Fruit fly (Drosophila melanogaster) whole organism, larva: ENCODE results near the gene dpr16.

Experiments used
- noc ChIP-seq: fragments of 200-800 bp; sonication (Bioruptor generic); optimal IDR thresholded peaks from 3 replicates; lab custom pipeline; 2019; ENCODE audit warnings: missing biosample characterization, mild to moderate bottlenecking, missing genetic modification characterization, moderate library complexity

Gene dpr16

DNA sequence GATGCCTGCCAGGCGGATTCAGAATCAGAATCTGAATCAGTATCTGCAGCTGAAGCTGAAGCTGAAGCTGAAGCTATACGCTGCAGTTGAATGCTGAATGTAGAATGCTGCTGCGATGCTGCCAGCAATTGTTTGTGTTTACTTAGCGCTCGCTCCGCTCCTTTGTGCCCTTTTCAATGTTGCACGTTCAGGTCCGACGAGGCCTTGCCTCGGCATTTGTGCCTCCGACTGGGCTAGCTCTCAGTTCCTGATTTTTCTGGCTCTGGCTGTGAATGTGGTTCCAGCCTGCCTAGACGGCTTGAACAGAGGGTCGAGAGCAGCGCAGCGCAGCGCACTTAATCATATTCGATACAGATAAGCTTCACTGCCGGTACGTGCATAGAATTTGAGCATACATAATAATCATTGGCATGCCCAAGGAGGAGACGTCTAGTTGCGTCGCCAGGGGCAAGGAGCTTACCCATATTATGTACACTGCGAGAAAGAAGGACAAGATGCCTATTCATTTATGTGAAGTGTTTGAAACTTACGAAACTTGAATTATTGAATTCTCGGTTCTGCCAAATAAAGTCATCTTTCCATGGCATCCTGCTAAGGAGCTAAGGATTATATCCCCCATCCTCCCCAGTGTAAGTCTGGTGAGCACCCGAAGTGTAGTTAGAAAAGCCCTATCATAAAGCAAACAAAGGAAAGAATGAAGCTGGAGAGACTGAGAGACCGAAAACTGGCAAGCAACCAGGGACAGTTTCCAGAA lies 30.1 kb upstream of the dpr16 start:
- no peak for TF ChIP-seq noc (tag; lab: Kevin White, UChicago)

DNA sequence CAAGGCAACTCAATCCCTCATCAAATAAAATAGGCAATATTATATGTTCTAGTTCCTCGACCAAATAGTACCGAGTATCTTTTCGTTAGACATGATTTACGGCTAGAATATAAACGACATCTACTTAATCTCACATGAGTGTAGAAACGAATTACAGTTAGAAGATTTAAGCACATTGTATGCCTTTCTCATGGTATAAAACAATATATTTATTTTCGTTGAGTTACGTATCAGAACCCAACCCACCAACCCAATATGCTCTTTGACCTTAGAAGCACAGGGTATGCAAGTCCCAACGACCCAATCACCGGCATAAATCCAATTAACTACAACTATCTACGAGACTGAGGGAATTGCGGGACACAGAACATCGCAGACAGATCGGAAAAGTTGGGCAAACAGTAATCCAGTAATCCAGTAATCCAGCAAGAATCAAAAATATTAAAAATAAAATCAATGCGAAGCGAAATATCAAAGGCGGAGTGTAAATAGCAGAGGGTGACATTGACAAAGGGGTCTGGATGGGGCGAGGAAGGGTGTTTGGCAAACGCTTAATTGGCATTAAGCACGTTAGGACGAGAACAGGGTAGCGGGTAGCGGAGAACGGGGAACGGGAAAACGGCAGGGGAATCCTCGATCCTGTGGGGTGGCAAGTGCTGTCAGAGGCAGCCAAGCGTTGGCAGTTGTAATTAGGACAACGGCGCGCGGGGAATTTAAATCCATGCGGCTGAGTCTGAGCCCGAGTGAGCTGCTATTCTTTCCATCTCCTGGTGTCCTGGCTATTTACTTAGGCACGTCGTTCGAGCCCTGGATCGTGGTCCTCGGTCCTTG lies 28.2 kb upstream of the dpr16 start:
- no peak for TF ChIP-seq noc (tag; lab: Kevin White, UChicago)

DNA sequence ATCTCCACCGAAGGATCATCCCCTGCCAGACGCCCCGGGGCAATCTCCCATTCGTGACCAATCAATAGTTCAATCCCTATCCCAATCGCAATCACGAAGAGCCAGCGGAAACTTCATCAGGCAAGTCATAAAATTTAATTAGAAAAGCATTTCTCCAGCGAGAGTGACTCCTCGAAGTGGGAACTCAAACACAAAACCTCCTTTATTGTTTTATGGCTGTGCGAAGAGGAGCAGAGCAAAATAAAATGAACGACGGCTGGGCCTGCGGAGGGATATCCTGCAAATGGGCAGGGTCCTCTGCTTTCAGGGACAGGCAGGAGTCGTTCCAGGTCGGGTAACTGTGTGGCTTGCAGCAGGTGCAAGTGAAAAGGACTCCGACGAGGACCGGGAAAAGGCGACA lies 25.8 kb upstream of the dpr16 start:
- TF ChIP-seq noc (tag; lab: Kevin White, UChicago), result no peak

DNA sequence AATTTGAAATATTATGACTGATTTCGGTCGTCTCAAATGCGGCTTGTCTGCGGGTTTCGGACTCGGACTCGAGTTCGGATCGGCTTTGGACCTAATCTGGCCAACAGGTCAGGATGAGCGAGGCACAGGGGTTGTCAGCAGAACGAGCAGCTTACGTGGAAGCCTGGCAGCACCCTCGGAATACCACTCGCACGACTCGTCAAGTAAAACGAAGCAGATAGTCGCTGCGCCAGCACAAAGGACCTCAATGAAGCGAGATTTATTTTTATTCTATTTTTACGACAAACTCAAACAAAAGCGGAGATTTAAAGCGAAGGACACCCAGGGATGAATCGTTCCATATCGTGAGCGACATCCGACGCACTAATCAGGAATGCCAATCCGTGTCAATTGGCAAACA lies 24.9 kb upstream of the dpr16 start:
- TF ChIP-seq noc (tag; lab: Kevin White, UChicago), result no peak

DNA sequence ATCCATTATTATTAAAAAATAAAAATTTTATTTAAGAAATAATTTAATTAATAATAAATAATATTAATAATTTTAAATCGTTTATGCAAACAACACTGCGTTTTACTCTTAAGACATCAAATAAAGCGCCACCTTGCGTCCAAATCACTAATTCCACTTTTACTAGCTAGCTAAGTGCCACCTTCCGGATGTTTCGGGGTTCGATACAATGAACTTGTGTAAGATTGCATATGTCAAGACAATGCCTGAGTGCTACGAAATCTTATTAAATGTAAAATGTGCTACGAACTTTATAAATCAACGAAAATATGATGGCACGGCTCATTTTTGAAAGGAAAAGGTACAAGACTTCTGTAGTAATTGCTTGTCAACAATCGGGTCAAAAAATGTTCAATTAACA lies 23.8 kb upstream of the dpr16 start:
- no peak for TF ChIP-seq noc (tag; lab: Kevin White, UChicago)

DNA sequence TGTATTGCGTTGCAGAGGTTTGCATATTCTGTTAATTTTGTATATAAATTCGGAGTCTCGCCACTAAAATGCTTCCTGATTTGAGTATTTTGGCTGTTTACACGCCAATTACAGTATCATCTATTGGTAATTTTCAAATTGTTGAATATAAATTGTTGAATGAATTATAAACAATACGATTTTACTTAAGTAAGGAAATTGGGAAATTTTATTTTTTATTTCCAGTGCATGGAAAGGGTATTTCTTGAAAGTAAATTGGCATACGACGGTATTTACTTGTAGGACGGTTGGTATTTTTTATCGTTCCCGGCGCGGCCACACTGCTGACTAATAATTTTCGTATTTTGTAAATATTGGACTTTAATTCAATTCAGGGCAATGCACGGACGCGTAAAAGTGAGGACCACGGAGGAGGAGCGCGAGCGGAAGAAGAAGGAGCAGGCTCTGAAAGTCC lies 22.9 kb upstream of the dpr16 start, which contains the start of gene RabGGTa:
RabGGTa (plus strand) TSS at position 298 of the 454 bp plus-strand sequence.
- TF ChIP-seq noc (tag; lab: Kevin White, UChicago), result no peak

DNA sequence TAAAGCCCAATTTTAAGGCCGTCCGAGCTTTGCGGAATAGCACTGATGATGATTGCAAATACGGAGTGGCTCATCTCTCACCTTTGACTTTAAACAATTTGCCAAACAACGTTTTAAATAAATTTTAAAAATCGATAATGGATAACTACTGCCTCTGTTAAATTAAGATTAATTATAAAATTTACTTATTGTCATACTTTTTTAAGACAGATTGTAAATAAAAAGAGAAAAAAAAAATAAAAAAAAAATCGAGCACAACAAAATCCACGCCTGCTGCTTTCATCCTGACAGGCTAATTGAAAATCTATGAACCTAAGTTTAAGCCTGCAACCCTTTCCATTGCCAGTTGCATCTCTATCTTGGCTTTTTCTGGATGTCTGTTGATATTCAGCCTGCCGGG lies 11.8 kb upstream of the dpr16 start, which contains the start of gene CG12589:
CG12589 (minus strand) TSS at position 101 of the 400 bp plus-strand sequence.
- no peak for TF ChIP-seq noc (tag; lab: Kevin White, UChicago)

DNA sequence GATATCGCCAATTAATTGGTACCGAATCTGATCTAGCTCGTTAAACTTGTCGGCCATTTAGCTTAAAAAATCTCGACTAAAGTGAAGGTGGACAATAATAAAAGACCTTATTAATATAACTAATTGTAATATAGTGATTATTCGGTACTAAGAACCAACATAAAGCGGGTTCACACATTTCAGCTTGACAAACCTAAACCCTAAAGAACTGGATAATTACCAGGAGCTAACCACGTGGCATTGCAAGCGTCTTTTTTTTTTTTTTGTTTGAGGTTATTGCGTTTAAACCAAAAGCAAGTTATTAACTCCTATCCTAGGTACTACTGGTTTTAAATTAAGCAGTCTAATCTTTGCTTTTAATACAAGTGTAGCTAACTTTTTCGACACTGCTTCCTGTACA lies 8.6 kb downstream of the dpr16 start, which contains the start of gene CG12590:
CG12590 (plus strand) TSS at position 301 of the 400 bp plus-strand sequence.
- no peak for TF ChIP-seq noc (tag; lab: Kevin White, UChicago)

DNA sequence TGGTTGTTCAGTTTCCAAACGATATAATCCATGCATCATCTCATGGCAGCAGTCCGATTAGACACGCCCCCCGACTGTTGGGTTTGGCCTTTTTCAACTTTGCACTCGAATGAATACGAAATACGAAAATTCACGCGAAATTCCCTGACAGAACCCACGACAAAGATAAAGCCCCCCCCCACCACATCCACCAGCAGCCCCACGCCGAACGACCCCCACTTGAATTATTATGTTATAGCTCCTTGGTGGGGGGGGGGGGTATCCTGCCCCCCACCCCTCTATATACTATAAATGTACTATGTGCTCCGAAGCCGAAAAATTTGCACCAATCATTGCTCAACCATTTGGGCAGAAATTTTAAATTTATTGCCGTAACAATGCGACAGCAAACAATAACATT lies 11.5 kb downstream of the dpr16 start:
- TF ChIP-seq noc (tag; lab: Kevin White, UChicago), result no peak

DNA sequence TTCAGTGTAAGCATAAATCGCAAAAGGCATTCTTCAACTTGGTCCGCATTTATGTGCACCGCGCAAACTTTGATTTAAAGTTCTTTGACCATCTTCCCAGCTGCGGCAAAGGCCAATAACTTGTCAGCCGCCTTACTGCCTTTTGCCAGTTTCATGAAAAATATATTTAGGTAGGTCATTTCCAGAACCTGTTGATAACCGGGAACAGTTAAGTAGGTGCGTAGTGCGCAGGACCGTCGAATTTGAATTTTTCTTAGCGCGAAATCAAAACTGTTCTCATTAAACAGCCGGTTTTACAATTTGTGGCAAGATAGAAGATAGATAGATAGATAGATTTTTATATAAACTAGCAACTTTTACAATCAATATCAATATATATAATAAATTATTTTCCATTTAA lies 21.3 kb downstream of the dpr16 start:
- no peak for TF ChIP-seq noc (tag; lab: Kevin White, UChicago)

DNA sequence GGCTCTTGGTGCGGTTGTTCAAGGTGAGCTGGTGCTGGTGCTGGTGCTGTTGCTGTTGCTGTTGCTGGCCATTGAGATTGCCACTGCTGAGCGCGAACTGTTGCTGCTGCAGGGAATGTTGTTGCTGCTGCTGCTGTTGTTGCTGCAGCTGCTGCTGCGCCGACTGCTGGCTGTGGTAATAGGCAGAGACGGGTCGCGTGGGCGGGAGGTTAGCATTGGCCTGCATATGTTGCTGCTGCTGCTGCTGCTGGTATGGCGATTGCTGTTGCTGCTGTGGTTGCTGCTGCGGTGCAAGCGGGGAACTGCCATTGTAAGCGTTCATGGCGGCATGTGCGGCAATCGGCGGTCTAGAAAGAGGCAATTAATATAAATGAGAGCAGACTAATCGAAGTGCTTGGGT lies 25.2 kb downstream of the dpr16 start:
- no peak for TF ChIP-seq noc (tag; lab: Kevin White, UChicago)

DNA sequence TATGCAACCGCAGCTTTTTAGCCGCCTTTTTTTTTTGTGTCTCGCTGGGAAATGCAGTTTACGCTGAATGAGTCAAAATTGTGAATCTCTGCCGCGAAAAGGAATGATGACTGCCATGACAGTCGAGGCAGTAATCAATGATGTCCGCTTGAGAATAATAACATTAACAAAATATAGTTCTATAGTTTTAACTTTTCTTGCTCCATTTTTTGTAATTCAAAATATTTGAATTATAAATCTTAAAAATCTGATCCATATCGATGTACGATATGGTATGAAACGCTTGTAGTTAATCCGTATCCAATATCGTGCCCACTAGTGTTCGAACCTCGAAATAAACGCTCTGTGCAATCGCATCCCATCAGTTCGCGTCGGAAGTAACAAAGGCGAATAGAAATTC lies 37.1 kb downstream of the dpr16 start:
- TF ChIP-seq noc (tag; lab: Kevin White, UChicago), result no peak

DNA sequence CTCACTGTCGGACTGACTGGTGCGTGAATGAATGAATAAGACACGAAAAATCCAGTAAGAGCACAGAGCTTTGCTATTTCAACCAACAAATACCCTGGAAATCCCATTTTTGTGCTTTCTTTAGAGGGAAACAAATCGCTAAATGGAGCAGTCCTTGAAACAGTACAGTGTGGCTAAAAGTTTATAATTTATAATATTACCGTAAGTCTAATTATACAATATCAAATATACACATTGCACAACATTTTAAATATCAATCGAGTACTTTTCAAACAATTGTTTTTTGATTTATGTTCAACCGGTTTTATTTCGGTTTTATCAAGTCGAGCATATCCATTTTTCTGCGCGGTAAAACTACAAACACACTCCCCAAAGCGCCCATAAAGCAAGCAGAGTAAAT lies 42.6 kb downstream of the dpr16 start:
- no peak for TF ChIP-seq noc (tag; lab: Kevin White, UChicago)

DNA sequence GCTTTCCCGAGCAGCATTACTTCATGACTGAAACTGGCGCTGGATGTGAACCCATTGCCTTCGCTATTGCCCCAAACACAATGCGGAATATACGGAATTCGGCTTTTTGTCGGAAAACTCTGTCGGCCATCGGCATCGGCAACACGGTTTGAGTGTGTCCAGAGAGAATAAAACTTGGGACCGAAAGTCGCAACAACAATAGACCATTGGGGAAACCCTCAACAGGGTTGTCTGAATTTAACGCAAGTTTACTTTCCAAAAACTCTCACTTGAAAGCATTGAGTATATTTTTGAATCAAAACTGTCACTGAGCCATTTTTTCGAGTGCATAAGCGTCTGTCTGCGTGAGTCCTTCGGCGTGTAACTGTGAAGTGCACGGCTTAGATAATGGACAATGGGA lies 47.6 kb downstream of the dpr16 start:
- no peak for TF ChIP-seq noc (tag; lab: Kevin White, UChicago)

DNA sequence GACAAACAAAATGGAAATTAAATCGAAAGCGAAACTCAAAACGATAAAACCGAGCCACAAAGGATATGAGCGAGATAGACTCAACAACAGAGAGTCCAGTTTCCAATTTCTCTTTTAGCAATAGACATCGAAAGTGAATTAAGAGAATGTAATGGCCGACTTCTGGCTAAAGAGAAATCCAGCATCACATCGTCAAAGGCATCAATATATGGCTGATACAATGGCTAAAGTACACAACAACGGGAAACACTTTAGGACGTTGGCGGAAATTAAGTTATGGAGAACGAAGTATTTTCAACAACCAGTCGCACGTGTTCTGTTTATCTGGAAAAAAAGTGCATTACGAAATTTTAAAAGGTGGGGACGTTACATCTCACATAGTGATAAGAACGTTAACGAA lies 48.9 kb downstream of the dpr16 start:
- no peak for TF ChIP-seq noc (tag; lab: Kevin White, UChicago)

DNA sequence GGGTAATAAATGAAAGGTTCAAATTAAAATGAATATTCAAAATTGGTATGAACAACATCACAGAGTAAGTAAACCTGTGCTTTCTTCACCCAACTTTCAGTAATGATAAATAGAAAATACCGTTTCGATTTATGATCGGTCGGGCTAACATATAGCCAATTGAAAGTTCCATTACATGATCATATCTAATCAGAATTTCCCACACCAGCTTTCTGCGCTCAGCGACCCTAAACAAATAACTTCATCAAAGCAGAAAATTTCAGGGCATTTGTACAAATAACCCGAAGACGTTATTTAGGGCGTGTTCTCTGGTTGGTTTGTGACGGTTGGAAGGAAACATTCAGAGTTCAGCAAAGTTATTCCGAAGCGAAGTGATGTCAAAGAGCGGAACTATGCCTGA lies 53.1 kb downstream of the dpr16 start:
- TF ChIP-seq noc (tag; lab: Kevin White, UChicago), result no peak
